Worm (Caenorhabditis elegans) whole organism, young adult: ENCODE data around the gene lron-4.
A peak's percentile ranks its signal among the peaks of the same experiment; 100 is the strongest.

ENCODE experiments used
- B0336.3 ChIP-seq: fragments of 200-800 bp; sonication (Bioruptor generic); IDR thresholded peaks from 2 replicates; pipeline ENCODE4 v1.3.6; 2022; ENCODE audit warnings: missing genetic modification characterization, missing compliant biosample characterization
- F10E7.11 ChIP-seq: sonication (generic microtip); optimal IDR thresholded peaks from 2 replicates; lab custom pipeline; 2017; ENCODE audit warnings: mild to moderate bottlenecking, missing genetic modification characterization, moderate library complexity, missing compliant biosample characterization
- F49E8.2 ChIP-seq: sonication (generic microtip); optimal IDR thresholded peaks from 3 replicates; lab custom pipeline; 2017; ENCODE audit warnings: missing genetic modification characterization, mild to moderate bottlenecking, missing compliant biosample characterization, antibody characterized with exemption, moderate library complexity; ENCODE audit not compliant: insufficient read depth
- F52B5.7 ChIP-seq: sonication (generic microtip); optimal IDR thresholded peaks from 2 replicates; lab custom pipeline; 2016; ENCODE audit warnings: mild to moderate bottlenecking, missing genetic modification characterization, missing compliant biosample characterization
- F55B11.4 ChIP-seq: sonication (generic microtip); optimal IDR thresholded peaks from 2 replicates; lab custom pipeline; 2016; ENCODE audit warnings: missing compliant biosample characterization, missing genetic modification characterization, borderline replicate concordance; ENCODE audit not compliant: insufficient read depth
- F57A8.1 ChIP-seq: fragments of 200-800 bp; sonication (Bioruptor generic); optimal IDR thresholded peaks from 2 replicates; lab custom pipeline; 2018; ENCODE audit warnings: mild to moderate bottlenecking, missing genetic modification characterization, moderate library complexity, missing compliant biosample characterization
- K12H6.12 ChIP-seq: fragments of 200-800 bp; sonication (Bioruptor generic); optimal IDR thresholded peaks from 2 replicates; lab custom pipeline; 2018; ENCODE audit warnings: mild to moderate bottlenecking, missing genetic modification characterization, missing compliant biosample characterization
- T26A5.8 ChIP-seq: sonication (generic microtip); optimal IDR thresholded peaks from 2 replicates; lab custom pipeline; 2016; ENCODE audit warnings: missing genetic modification characterization, missing compliant biosample characterization
- Y67H2A.10 ChIP-seq: fragments of 200-800 bp; sonication (Bioruptor generic); conservative IDR thresholded peaks from 2 replicates; pipeline ENCODE4 v1.3.6; 2022; ENCODE audit warnings: missing genetic modification reagents, missing genetic modification characterization, missing compliant biosample characterization
- ama-1 ChIP-seq, 3 experiments: fragments of 150-350 bp in 1 of 3; sonication (generic microtip) in 2 of 3; optimal IDR thresholded peaks; 2 replicates each; lab custom pipeline; 2014 to 2018; ENCODE audit warnings: missing biosample characterization in 2 of 3, missing genetic modification characterization in 2 of 3, missing genetic modification reagents in 2 of 3
- attf-5 ChIP-seq: fragments of 200-800 bp; sonication (Bioruptor generic); optimal IDR thresholded peaks from 2 replicates; lab custom pipeline; 2018; ENCODE audit warnings: mild to moderate bottlenecking, missing genetic modification characterization, missing compliant biosample characterization
- attf-6 ChIP-seq: fragments of 200-800 bp; sonication (Bioruptor generic); IDR thresholded peaks from 2 replicates; pipeline ENCODE4 v1.3.6; 2022; ENCODE audit warnings: missing genetic modification reagents, missing genetic modification characterization, missing compliant biosample characterization
- bed-1 ChIP-seq: fragments of 200-800 bp; sonication (Bioruptor generic); IDR thresholded peaks from 2 replicates; pipeline ENCODE4 v1.3.6; 2022; ENCODE audit warnings: missing genetic modification reagents, missing genetic modification characterization, missing compliant biosample characterization
- ceh-100 ChIP-seq: fragments of 200-800 bp; sonication (Bioruptor generic); IDR thresholded peaks from 2 replicates; pipeline ENCODE4 v1.3.6; 2022; ENCODE audit warnings: missing genetic modification reagents, missing genetic modification characterization, missing compliant biosample characterization
- ceh-27 ChIP-seq: fragments of 200-800 bp; sonication (Bioruptor generic); optimal IDR thresholded peaks from 2 replicates; lab custom pipeline; 2018; ENCODE audit warnings: mild to moderate bottlenecking, missing genetic modification characterization, moderate library complexity, missing compliant biosample characterization
- ceh-58 ChIP-seq: fragments of 200-800 bp; sonication (Bioruptor generic); IDR thresholded peaks from 2 replicates; pipeline ENCODE4 v1.3.6; 2022; ENCODE audit warnings: missing genetic modification characterization, missing compliant biosample characterization
- ceh-91 ChIP-seq: fragments of 200-800 bp; sonication (Bioruptor generic); IDR thresholded peaks from 2 replicates; pipeline ENCODE4 v1.3.6; 2022; ENCODE audit warnings: missing genetic modification reagents, missing genetic modification characterization, missing compliant biosample characterization
- chd-7 ChIP-seq: sonication (generic microtip); optimal IDR thresholded peaks from 2 replicates; lab custom pipeline; 2016; ENCODE audit warnings: mild to moderate bottlenecking, missing genetic modification characterization, moderate library complexity, missing compliant biosample characterization
- die-1 ChIP-seq: sonication (generic microtip); optimal IDR thresholded peaks from 2 replicates; lab custom pipeline; 2016; ENCODE audit warnings: missing genotype, mild to moderate bottlenecking, missing genetic modification characterization, missing compliant biosample characterization
- dox-1 ChIP-seq: fragments of 200-800 bp; sonication (Bioruptor generic); IDR thresholded peaks from 2 replicates; pipeline ENCODE4 v1.3.6; 2022; ENCODE audit warnings: missing genetic modification reagents, missing genetic modification characterization, missing compliant biosample characterization
- efl-1 ChIP-seq: fragments of 150-350 bp; optimal IDR thresholded peaks from 2 replicates; lab custom pipeline; 2014; ENCODE audit warnings: missing biosample characterization, missing genetic modification reagents, missing genetic modification characterization
- ekl-4 ChIP-seq: fragments of 200-800 bp; sonication (Bioruptor generic); IDR thresholded peaks from 2 replicates; pipeline ENCODE4 v1.3.6; 2022; ENCODE audit warnings: missing genetic modification reagents, missing genetic modification characterization, missing compliant biosample characterization
- ets-4 ChIP-seq: fragments of 200-800 bp; sonication (Bioruptor generic); optimal IDR thresholded peaks from 2 replicates; lab custom pipeline; 2018; ENCODE audit warnings: mild to moderate bottlenecking, missing genetic modification characterization, missing compliant biosample characterization
- hlh-26 ChIP-seq: fragments of 200-800 bp; sonication (Bioruptor generic); conservative IDR thresholded peaks from 2 replicates; pipeline ENCODE4 v1.3.6; 2022; ENCODE audit warnings: missing genetic modification reagents, missing genetic modification characterization, missing compliant biosample characterization
- hmg-20 ChIP-seq: fragments of 200-800 bp; sonication (Bioruptor generic); IDR thresholded peaks from 2 replicates; pipeline ENCODE4 v1.3.6; 2022; ENCODE audit warnings: missing genetic modification reagents, missing genetic modification characterization, missing compliant biosample characterization
- hsf-1 ChIP-seq: fragments of 200-800 bp; sonication (Bioruptor generic); IDR thresholded peaks from 2 replicates; pipeline ENCODE4 v1.3.6; 2022; ENCODE audit warnings: missing genetic modification reagents, missing genetic modification characterization, missing compliant biosample characterization
- lin-40 ChIP-seq: sonication (generic microtip); optimal IDR thresholded peaks from 2 replicates; lab custom pipeline; 2016; ENCODE audit warnings: missing genetic modification characterization, mild to moderate bottlenecking, missing compliant biosample characterization, missing genotype, missing genetic modification reagents
- lir-1 ChIP-seq: fragments of 200-800 bp; sonication (Bioruptor generic); conservative IDR thresholded peaks from 2 replicates; pipeline ENCODE4 v1.3.6; 2022; ENCODE audit warnings: missing genetic modification reagents, missing genetic modification characterization, missing compliant biosample characterization
- madf-8 ChIP-seq: fragments of 200-800 bp; sonication (Bioruptor generic); conservative IDR thresholded peaks from 2 replicates; pipeline ENCODE4 v1.3.6; 2022; ENCODE audit warnings: missing genetic modification reagents, missing genetic modification characterization, missing compliant biosample characterization
- mcd-1 ChIP-seq: fragments of 200-800 bp; sonication (Bioruptor generic); IDR thresholded peaks from 2 replicates; pipeline ENCODE4 v1.3.6; 2022; ENCODE audit warnings: missing genetic modification reagents, missing genetic modification characterization, missing compliant biosample characterization
- nfya-1 ChIP-seq: sonication (generic microtip); optimal IDR thresholded peaks from 2 replicates; lab custom pipeline; 2017; ENCODE audit warnings: antibody characterized with exemption, missing compliant biosample characterization, missing genetic modification characterization, borderline replicate concordance; ENCODE audit not compliant: insufficient read depth
- nfya-2 ChIP-seq: fragments of 200-800 bp; sonication (Bioruptor generic); IDR thresholded peaks from 2 replicates; pipeline ENCODE4 v1.3.6; 2022; ENCODE audit warnings: missing genetic modification reagents, missing genetic modification characterization, missing compliant biosample characterization
- nfyb-1 ChIP-seq: fragments of 200-800 bp; sonication (Bioruptor generic); IDR thresholded peaks from 2 replicates; pipeline ENCODE4 v1.3.6; 2022; ENCODE audit warnings: missing genetic modification reagents, missing genetic modification characterization, missing compliant biosample characterization
- nhr-80 ChIP-seq: sonication (generic microtip); optimal IDR thresholded peaks from 2 replicates; lab custom pipeline; 2016; ENCODE audit warnings: missing genetic modification characterization, missing compliant biosample characterization
- nhr-90 ChIP-seq: sonication (generic microtip); optimal IDR thresholded peaks from 2 replicates; lab custom pipeline; 2016; ENCODE audit warnings: missing genotype, mild to moderate bottlenecking, missing genetic modification characterization, missing compliant biosample characterization
- rpc-1 ChIP-seq, 2 experiments: fragments of 150-350 bp in 1 of 2; sonication (generic microtip) in 1 of 2; optimal IDR thresholded peaks; 2 replicates each; lab custom pipeline; 2014 to 2018; ENCODE audit warnings: missing biosample characterization in 1 of 2, missing genetic modification characterization in 1 of 2, missing genetic modification reagents in 1 of 2, missing genotype in 1 of 2
- sdz-38 ChIP-seq: sonication (generic microtip); optimal IDR thresholded peaks from 2 replicates; lab custom pipeline; 2016; ENCODE audit warnings: missing genotype, missing genetic modification characterization, missing compliant biosample characterization
- snpc-1.3 ChIP-seq: sonication (generic microtip); optimal IDR thresholded peaks from 2 replicates; lab custom pipeline; 2017; ENCODE audit warnings: missing genetic modification characterization, mild to moderate bottlenecking, missing compliant biosample characterization, antibody characterized with exemption, moderate library complexity, missing genotype, missing genetic modification reagents; ENCODE audit not compliant: insufficient read depth
- snpc-3.4 ChIP-seq: sonication (generic microtip); optimal IDR thresholded peaks from 2 replicates; lab custom pipeline; 2017; ENCODE audit warnings: missing genetic modification characterization, mild to moderate bottlenecking, missing compliant biosample characterization, antibody characterized with exemption, moderate library complexity, missing genotype, missing genetic modification reagents
- snpc-4 ChIP-seq, 5 experiments: fragments of 150-350 bp in 1 of 5; sonication (generic microtip) in 4 of 5; optimal IDR thresholded peaks; 2 replicates each; lab custom pipeline; 2014 to 2018; ENCODE audit warnings: missing genetic modification characterization in 5 of 5, missing biosample characterization in 3 of 5, antibody characterized with exemption in 2 of 5, mild to moderate bottlenecking in 2 of 5, missing compliant biosample characterization in 2 of 5, missing genotype in 2 of 5, moderate library complexity in 2 of 5, missing genetic modification reagents in 1 of 5
- tbp1 ChIP-seq: fragments of 200-800 bp; sonication (Bioruptor generic); optimal IDR thresholded peaks from 2 replicates; lab custom pipeline; 2018; ENCODE audit warnings: mild to moderate bottlenecking, missing genetic modification characterization, missing compliant biosample characterization
- tbx-9 ChIP-seq: sonication (generic microtip); optimal IDR thresholded peaks from 2 replicates; lab custom pipeline; 2016; ENCODE audit warnings: borderline replicate concordance, missing genetic modification characterization, inconsistent platforms, missing compliant biosample characterization
- tlf-1 ChIP-seq: fragments of 200-800 bp; sonication (Bioruptor generic); optimal IDR thresholded peaks from 2 replicates; lab custom pipeline; 2018; ENCODE audit warnings: mild to moderate bottlenecking, missing genetic modification characterization, missing compliant biosample characterization
- unc-130 ChIP-seq: sonication (generic microtip); optimal IDR thresholded peaks from 2 replicates; lab custom pipeline; 2016; ENCODE audit warnings: missing genetic modification reagents, missing genetic modification characterization, missing compliant biosample characterization
- zim-3 ChIP-seq: sonication (generic microtip); optimal IDR thresholded peaks from 2 replicates; lab custom pipeline; 2017; ENCODE audit warnings: mild to moderate bottlenecking, missing genetic modification characterization, moderate library complexity, missing compliant biosample characterization
- ztf-3 ChIP-seq: fragments of 200-800 bp; sonication (Bioruptor generic); optimal IDR thresholded peaks from 2 replicates; lab custom pipeline; 2018; ENCODE audit warnings: mild to moderate bottlenecking, missing genetic modification characterization, missing compliant biosample characterization

lron-4 gene

DNA sequence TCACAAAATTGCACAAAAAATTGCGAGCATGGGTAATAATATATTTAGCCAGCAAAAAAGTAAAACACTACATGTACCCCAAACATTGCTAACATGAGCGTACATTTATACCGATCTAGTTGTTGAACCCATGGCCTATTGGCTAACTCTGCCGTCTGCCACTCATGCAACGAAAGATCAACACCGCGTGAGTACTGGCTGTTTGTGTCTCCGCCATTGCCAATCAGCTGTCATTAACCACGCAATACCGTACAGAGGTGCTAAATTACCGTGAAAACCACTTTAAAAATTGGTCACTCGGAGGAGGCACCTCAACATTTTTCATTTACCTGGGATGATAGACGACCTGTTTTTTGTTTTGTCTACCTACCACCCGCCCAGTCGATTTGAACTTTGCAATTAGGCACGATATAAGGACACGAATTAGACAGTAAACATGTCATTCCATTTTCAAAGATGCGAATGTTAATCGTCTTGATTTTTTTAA is 36.6 kb downstream of the lron-4 start, which contains the start of gene K02C4.2 (continued):
- TF ChIP-seq snpc-4 (GFP tag; optimal IDR thresholded peaks at IDR 0.05; lab: Kevin White, UChicago) (peak; percentile 67), snpc-4 (tag; optimal IDR thresholded peaks at IDR 0.05; lab: Kevin White, UChicago) (peak in 3 of 4 experiments; percentile 71 to 77 (median 72)), ekl-4 (GFP tag; lab: Robert Waterston, UW) (peak; percentile 74), tlf-1 (GFP tag; lab: Kevin White, UChicago) (peak; percentile 75), sdz-38 (tag; lab: Kevin White, UChicago) (no peak), ama-1 (optimal IDR thresholded peaks at IDR 0.05; lab: Kevin White, UChicago) (no peak), ama-1 (GFP tag; optimal IDR thresholded peaks at IDR 0.05; lab: Kevin White, UChicago) (peak in 1 of 2 experiments; percentile 81), dox-1 (GFP tag; lab: Robert Waterston, UW) (peak; percentile 91), lir-1 (no peak; the same call in 1 of the 2 replicates), rpc-1 (optimal IDR thresholded peaks at IDR 0.05; lab: Kevin White, UChicago) (peak; percentile 97), rpc-1 (tag; optimal IDR thresholded peaks at IDR 0.05; lab: Kevin White, UChicago) (peak; percentile 93), hlh-26 (no peak), zim-3 (tag; lab: Kevin White, UChicago) (peak; percentile 89), nhr-90 (tag; lab: Kevin White, UChicago) (peak; percentile 91), ceh-100 (peak; percentile 43), hmg-20 (GFP tag; lab: Robert Waterston, UW) (peak; percentile 67; the same call in 1 of the 2 replicates), chd-7 (tag; lab: Kevin White, UChicago) (peak; percentile 90), bed-1 (GFP tag; lab: Robert Waterston, UW) (no peak), K12H6.12 (peak; percentile 73), hsf-1 (0 out of 2 replicates have a peak, but pooled peaks have one; percentile 50), nfyb-1 (peak; percentile 91), attf-5 (GFP tag; lab: Kevin White, UChicago) (peak; percentile 72), ceh-27 (peak; percentile 93), mcd-1 (GFP tag; lab: Robert Waterston, UW) (peak; percentile 66), snpc-1.3 (tag; lab: Kevin White, UChicago) (peak; percentile 87), F57A8.1 (GFP tag; lab: Kevin White, UChicago) (no peak), madf-8 (GFP tag; lab: Robert Waterston, UW) (no peak), tbx-9 (tag; lab: Kevin White, UChicago) (peak; percentile 54), unc-130 (GFP tag; lab: Kevin White, UChicago) (peak; percentile 68), ceh-58 (GFP tag; lab: Robert Waterston, UW) (no peak), lin-40 (tag; lab: Kevin White, UChicago) (peak; percentile 69), B0336.3 (GFP tag; lab: Robert Waterston, UW) (peak; percentile 67), efl-1 (GFP tag; lab: Kevin White, UChicago) (no peak), nfya-2 (no peak), nfya-1 (tag; lab: Kevin White, UChicago) (no peak), F49E8.2 (tag; lab: Kevin White, UChicago) (peak; percentile 75), T26A5.8 (no peak), ceh-91 (GFP tag; lab: Robert Waterston, UW) (0 out of 2 replicates have a peak, but pooled peaks have one; percentile 8), nhr-80 (tag; lab: Kevin White, UChicago) (peak; percentile 80), F55B11.4 (tag; lab: Kevin White, UChicago) (no peak), die-1 (tag; lab: Kevin White, UChicago) (peak; percentile 93), ets-4 (peak; percentile 79), ztf-3 (peak; percentile 69), F52B5.7 (tag; lab: Kevin White, UChicago) (peak; percentile 93), F10E7.11 (tag; lab: Kevin White, UChicago) (no peak), tbp1 (GFP tag; lab: Kevin White, UChicago) (peak; percentile 95), Y67H2A.10 (GFP tag; lab: Robert Waterston, UW) (no peak), attf-6 (GFP tag; lab: Robert Waterston, UW) (no peak), snpc-3.4 (peak; percentile 82)
